Worm (Caenorhabditis elegans) whole organism, L2 larva: ENCODE results near the gene Y61A9LA.3.

Experiments used
- nhr-6 ChIP-seq: fragments of 150-350 bp; optimal IDR thresholded peaks from 2 replicates; lab custom pipeline; 2014; ENCODE audit warnings: missing biosample characterization, missing genetic modification characterization
- ztf-11 ChIP-seq: sonication (generic microtip); optimal IDR thresholded peaks from 2 replicates; lab custom pipeline; 2017; ENCODE audit warnings: missing biosample characterization, missing genetic modification characterization

DNA sequence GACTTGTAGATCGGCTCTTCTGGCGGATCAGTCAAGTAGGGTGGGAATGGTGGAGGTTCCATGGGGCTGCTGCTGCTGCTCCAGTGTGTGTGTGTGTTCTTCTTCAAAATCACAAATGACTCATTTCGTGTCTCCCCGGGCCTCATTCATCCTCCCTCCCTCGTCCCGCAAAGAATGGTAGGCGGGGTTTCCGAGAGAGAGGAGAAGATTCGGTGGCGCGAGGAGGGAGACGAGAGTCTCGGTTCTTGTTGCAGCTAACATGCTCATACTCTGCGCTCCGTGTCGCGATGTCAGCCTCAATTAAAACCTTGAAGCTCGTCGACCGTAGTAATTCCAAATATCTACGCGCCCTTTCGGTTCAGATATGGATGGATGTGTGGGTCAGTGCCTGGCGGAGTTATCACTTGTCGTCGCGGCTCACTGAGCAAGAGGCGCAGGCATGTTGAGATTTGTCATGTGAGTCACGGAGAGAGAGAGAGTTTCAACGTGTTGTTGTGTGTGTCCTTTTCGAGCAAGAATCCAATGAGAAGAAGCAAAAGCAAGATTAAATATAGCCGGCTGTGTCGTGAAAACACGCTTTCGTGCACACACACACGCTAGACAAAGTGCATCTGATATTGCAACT is 44.0 kb upstream of the Y61A9LA.3 start:
- TF ChIP-seq nhr-6 (tag; lab: Kevin White, UChicago) (no peak), ztf-11 (tag; lab: Kevin White, UChicago) (no peak)
